Worm (Caenorhabditis elegans) whole organism, midembryonic: ENCODE data around the gene cnnm-5.

Experiments used
- T22C8.4 ChIP-seq: fragments of 200-800 bp; sonication (Bioruptor generic); IDR thresholded peaks from 2 replicates; pipeline ENCODE4 v1.3.6; 2022; ENCODE audit warnings: missing genetic modification characterization, missing compliant biosample characterization
- flt-1 ChIP-seq: fragments of 200-800 bp; sonication (Bioruptor generic); IDR thresholded peaks from 2 replicates; pipeline ENCODE4 v1.3.6; 2022; ENCODE audit warnings: missing genetic modification characterization, missing compliant biosample characterization
- ztf-23 ChIP-seq: fragments of 200-800 bp; sonication (Bioruptor generic); IDR thresholded peaks from 2 replicates; pipeline ENCODE4 v1.3.6; 2022; ENCODE audit warnings: missing genetic modification reagents, missing genetic modification characterization, missing compliant biosample characterization
- ztf-29 ChIP-seq: fragments of 200-800 bp; sonication (Bioruptor generic); IDR thresholded peaks from 2 replicates; pipeline ENCODE4 v1.3.6; 2022; ENCODE audit warnings: missing genetic modification reagents, missing genetic modification characterization, missing compliant biosample characterization

DNA sequence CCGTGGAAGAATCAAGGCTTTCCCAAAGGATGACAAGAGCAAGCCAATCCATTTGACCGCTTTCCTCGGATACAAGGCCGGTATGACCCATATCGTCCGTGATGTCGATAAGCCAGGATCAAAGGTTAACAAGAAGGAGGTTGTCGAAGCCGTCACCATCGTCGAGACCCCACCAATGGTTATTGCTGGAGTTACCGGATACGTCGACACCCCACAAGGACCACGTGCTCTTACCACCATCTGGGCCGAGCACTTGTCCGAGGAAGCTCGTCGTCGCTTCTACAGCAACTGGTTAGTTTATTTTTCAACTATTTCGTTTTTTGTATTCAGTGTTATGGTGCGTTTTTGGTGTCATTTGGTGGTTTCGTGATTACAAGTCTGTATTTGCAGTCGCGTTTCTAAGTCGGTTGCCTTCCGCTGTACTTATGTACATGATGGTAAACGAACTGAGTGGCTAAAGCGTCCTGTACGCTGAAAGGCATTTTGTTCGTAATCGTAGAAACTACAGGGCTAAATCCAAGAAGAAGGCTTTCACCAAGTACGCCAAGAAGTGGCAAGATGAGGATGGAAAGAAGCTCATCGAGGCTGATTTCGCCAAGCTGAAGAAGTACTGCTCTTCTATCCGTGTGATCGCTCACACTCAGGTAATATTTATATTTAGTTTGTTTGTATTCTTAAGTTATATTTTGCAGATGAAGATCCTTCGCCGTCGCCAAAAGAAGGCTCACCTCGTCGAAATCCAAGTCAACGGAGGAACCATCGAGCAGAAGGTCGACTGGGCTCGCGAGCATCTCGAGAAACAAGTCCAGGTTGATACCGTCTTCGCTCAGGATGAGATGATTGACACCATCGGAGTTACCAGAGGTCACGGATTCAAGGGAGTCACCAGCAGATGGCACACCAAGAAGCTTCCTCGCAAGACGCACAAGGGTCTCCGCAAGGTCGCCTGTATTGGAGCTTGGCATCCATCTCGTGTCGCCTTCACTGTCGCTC lies 39.2 kb upstream of the cnnm-5 start:
- no peak for TF ChIP-seq flt-1 (GFP tag; lab: Robert Waterston, UW)
- no peak for TF ChIP-seq ztf-29
- no peak for TF ChIP-seq ztf-23
- TF ChIP-seq T22C8.4 (GFP tag; lab: Robert Waterston, UW), result no peak
